Worm (Caenorhabditis elegans): ENCODE data around the gene degl-1.

Gene degl-1

DNA sequence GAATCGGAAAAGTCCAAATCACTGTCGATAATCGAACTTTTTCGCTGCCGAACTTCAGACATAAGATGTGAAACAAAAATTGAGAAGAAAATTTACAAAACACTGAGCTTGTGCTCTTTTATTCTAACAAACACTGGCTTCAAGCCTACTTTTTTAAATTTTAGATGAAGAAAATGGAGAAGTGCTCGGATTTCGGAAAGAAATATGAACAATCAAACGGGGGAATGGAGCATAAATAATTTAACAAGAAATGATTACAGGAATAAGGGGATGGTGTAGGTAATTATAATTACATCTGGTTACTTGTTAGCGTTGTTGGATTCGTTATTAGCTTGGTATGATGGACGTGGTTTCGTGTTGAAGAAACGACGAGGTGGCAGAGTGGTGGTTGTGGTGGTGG is at the start of gene degl-1:
TSS of gene degl-1 (minus strand) at position 101 of the 400 bp plus-strand sequence.
- TF ChIP-seq tra-4 (tag; optimal IDR thresholded peaks at IDR 0.05) (no peak), sea-1 (GFP tag; conservative IDR thresholded peaks at IDR 0.05) (no peak), ets-7 (tag; optimal IDR thresholded peaks at IDR 0.05) (no peak), B0310.2 (tag; optimal IDR thresholded peaks at IDR 0.05) (no peak), tbx-37 (GFP tag; conservative IDR thresholded peaks at IDR 0.05) (no peak), scrt-1 (GFP tag; IDR thresholded peaks at IDR 0.05) (no peak), hnd-1 (tag; optimal IDR thresholded peaks at IDR 0.05) (no peak), hmg-4 (GFP tag; optimal IDR thresholded peaks at IDR 0.05) (no peak), ceh-13 (GFP tag; optimal IDR thresholded peaks at IDR 0.05) (no peak), ama-1 (optimal IDR thresholded peaks at IDR 0.05) (no peak), hmbx-1 (tag; optimal IDR thresholded peaks at IDR 0.05) (no peak), ceh-36 (tag; optimal IDR thresholded peaks at IDR 0.05) (no peak), flt-1 (GFP tag; IDR thresholded peaks at IDR 0.05) (no peak), F13C5.2 (tag; optimal IDR thresholded peaks at IDR 0.05) (no peak)

ce11 chrIV:14816288-14816687 is 45.1 kb upstream of the degl-1 start, which contains the start of gene Y57G11C.46:
Y57G11C.46 (minus strand) TSS chrIV:14816388.
- no peak for TF ChIP-seq tra-4 (tag; optimal IDR thresholded peaks at IDR 0.05)
- TF ChIP-seq aly-1 (tag; optimal IDR thresholded peaks at IDR 0.05), result no peak
- TF ChIP-seq hmg-4 (GFP tag; optimal IDR thresholded peaks at IDR 0.05), result no peak
- no peak for TF ChIP-seq flt-1 (GFP tag; IDR thresholded peaks at IDR 0.05)
- no peak for TF ChIP-seq hnd-1 (tag; optimal IDR thresholded peaks at IDR 0.05)
- TF ChIP-seq tbx-11 (GFP tag; IDR thresholded peaks at IDR 0.05), result no peak
- TF ChIP-seq scrt-1 (GFP tag; IDR thresholded peaks at IDR 0.05), result no peak

DNA sequence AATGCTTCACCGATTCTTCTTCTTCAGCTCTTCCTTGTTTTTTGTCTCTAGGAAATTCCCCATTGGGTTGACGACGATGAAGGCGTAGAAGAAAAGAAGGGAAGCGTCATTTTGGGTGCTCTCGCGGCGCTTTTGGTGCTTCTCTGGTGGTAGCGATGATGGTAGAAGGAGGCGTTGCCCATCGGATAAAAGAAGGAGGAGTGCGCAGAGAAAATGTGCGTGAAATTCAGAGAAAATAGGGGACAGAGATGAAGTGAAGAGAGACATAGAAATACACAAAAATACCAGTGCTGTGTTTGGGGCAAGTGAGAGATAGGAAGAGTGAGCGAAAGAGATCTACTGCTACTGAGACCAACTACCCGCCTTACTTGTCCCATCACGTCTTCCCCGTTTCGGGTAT is 35.7 kb upstream of the degl-1 start, which contains the start of gene oig-5:
TSS of gene oig-5 (plus strand) at position 301 of the 400 bp plus-strand sequence.
- TF ChIP-seq tbx-11 (GFP tag; IDR thresholded peaks at IDR 0.05) (no peak), F13C5.2 (tag; optimal IDR thresholded peaks at IDR 0.05) (no peak), hnd-1 (tag; optimal IDR thresholded peaks at IDR 0.05) (no peak), ceh-13 (GFP tag; optimal IDR thresholded peaks at IDR 0.05) (no peak), tra-4 (tag; optimal IDR thresholded peaks at IDR 0.05) (no peak), pes-1 (GFP tag; IDR thresholded peaks at IDR 0.05) (no peak), ceh-36 (tag; optimal IDR thresholded peaks at IDR 0.05) (no peak), tbx-37 (GFP tag; conservative IDR thresholded peaks at IDR 0.05) (no peak), aly-1 (tag; optimal IDR thresholded peaks at IDR 0.05) (no peak), ets-7 (tag; optimal IDR thresholded peaks at IDR 0.05) (no peak), hmbx-1 (tag; optimal IDR thresholded peaks at IDR 0.05) (no peak), flt-1 (GFP tag; IDR thresholded peaks at IDR 0.05) (no peak), sea-1 (GFP tag; conservative IDR thresholded peaks at IDR 0.05) (no peak)

- TF ChIP-seq hmbx-1 (tag; optimal IDR thresholded peaks at IDR 0.05) (no peak), ama-1 (optimal IDR thresholded peaks at IDR 0.05) (no peak), aly-1 (tag; optimal IDR thresholded peaks at IDR 0.05) (no peak), tbx-11 (GFP tag; IDR thresholded peaks at IDR 0.05) (no peak), tbx-37 (GFP tag; conservative IDR thresholded peaks at IDR 0.05) (no peak), scrt-1 (GFP tag; IDR thresholded peaks at IDR 0.05) (no peak)
These were observed 31.1 kb upstream of the degl-1 start, which contains the start of gene Y57G11C.1142 for ce11 chrIV:14802316-14802715. Y57G11C.1142 (plus strand) TSS chrIV:14802616.

DNA sequence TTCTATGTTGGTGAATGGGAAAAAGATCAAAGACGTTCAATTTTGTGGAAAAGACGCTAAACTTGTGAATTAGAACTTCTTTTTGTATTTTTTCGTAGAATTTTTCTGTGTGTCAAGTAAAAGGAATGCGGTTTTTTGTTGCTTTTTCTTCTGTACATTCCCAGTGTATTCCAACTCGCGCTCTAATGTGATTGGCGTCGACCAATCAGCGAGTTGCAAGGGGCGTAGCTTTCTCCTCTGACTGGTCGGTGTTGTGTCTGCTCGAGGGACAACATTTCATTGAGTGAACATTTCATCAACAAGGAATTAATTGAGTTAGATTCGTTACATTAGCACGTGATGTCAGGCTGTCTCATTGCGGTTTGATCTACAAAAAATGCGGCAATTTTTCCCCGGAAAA is 29.7 kb upstream of the degl-1 start:
- no peak for TF ChIP-seq tbx-11 (GFP tag; IDR thresholded peaks at IDR 0.05)
- no peak for TF ChIP-seq hmg-4 (GFP tag; optimal IDR thresholded peaks at IDR 0.05)
- no peak for TF ChIP-seq ets-7 (tag; optimal IDR thresholded peaks at IDR 0.05)
- no peak for TF ChIP-seq scrt-1 (GFP tag; IDR thresholded peaks at IDR 0.05)
- no peak for TF ChIP-seq sea-1 (GFP tag; conservative IDR thresholded peaks at IDR 0.05)
- TF ChIP-seq flt-1 (GFP tag; IDR thresholded peaks at IDR 0.05), result no peak
- TF ChIP-seq F13C5.2 (tag; optimal IDR thresholded peaks at IDR 0.05), result no peak
- TF ChIP-seq tbx-37 (GFP tag; conservative IDR thresholded peaks at IDR 0.05), result no peak
- no peak for TF ChIP-seq hmbx-1 (tag; optimal IDR thresholded peaks at IDR 0.05)
- no peak for TF ChIP-seq hnd-1 (tag; optimal IDR thresholded peaks at IDR 0.05)
- no peak for TF ChIP-seq aly-1 (tag; optimal IDR thresholded peaks at IDR 0.05)
- no peak for TF ChIP-seq B0310.2 (tag; optimal IDR thresholded peaks at IDR 0.05)
- no peak for TF ChIP-seq ceh-36 (tag; optimal IDR thresholded peaks at IDR 0.05)
- no peak for TF ChIP-seq pes-1 (GFP tag; IDR thresholded peaks at IDR 0.05)
- no peak for TF ChIP-seq ama-1 (optimal IDR thresholded peaks at IDR 0.05)
- TF ChIP-seq tra-4 (tag; optimal IDR thresholded peaks at IDR 0.05), result no peak
- TF ChIP-seq ceh-13 (GFP tag; optimal IDR thresholded peaks at IDR 0.05), result no peak

DNA sequence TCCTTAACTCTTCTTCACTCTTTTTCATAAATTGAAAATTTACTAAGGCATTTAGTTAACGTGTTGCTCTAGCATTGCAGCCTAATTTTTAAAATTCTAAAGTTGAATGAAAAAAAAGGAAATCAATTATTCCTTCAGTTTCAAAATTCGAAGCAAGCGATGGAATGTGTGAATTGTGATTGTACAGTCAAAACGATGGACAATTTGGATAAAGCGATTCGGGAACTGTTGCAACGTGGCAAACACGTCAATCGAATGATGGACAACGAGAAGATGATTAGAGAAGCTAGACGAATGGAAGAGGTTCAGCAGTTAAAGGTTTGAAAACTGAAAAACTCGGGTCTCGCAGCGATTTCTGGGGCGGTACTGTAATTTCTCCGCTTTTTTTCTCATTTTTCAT is 28.0 kb upstream of the degl-1 start, which contains the start of gene Y57G11C.14:
TSS of gene Y57G11C.14 (plus strand) at position 126 of the 400 bp plus-strand sequence.
- no peak for TF ChIP-seq ets-7 (tag; optimal IDR thresholded peaks at IDR 0.05)
- TF ChIP-seq aly-1 (tag; optimal IDR thresholded peaks at IDR 0.05), result no peak
- TF ChIP-seq tbx-37 (GFP tag; conservative IDR thresholded peaks at IDR 0.05), result no peak
- no peak for TF ChIP-seq hmg-4 (GFP tag; optimal IDR thresholded peaks at IDR 0.05)
- TF ChIP-seq tbx-11 (GFP tag; IDR thresholded peaks at IDR 0.05), result no peak
- no peak for TF ChIP-seq scrt-1 (GFP tag; IDR thresholded peaks at IDR 0.05)
- no peak for TF ChIP-seq hnd-1 (tag; optimal IDR thresholded peaks at IDR 0.05)
- no peak for TF ChIP-seq ama-1 (optimal IDR thresholded peaks at IDR 0.05)
- no peak for TF ChIP-seq sea-1 (GFP tag; conservative IDR thresholded peaks at IDR 0.05)

ce11 chrIV:14797849-14798248 is 26.6 kb upstream of the degl-1 start, which contains the start of gene arl-8:
arl-8 (plus strand) TSS chrIV:14798149.
- TF ChIP-seq flt-1 (GFP tag; IDR thresholded peaks at IDR 0.05), result no peak
- TF ChIP-seq tbx-11 (GFP tag; IDR thresholded peaks at IDR 0.05), result no peak
- TF ChIP-seq B0310.2 (tag; optimal IDR thresholded peaks at IDR 0.05), result no peak
- no peak for TF ChIP-seq hmbx-1 (tag; optimal IDR thresholded peaks at IDR 0.05)

ce11 chrIV:14797354-14797753 is 26.1 kb upstream of the degl-1 start, which contains the start of the genes Y57G11C.1147 and nuo-3:
Y57G11C.1147 (minus strand) TSS chrIV:14797514.
nuo-3 (minus strand) TSS chrIV:14797544.
- TF ChIP-seq sea-1 (GFP tag; conservative IDR thresholded peaks at IDR 0.05) (no peak), tbx-37 (GFP tag; conservative IDR thresholded peaks at IDR 0.05) (no peak), ets-7 (tag; optimal IDR thresholded peaks at IDR 0.05) (no peak), tra-4 (tag; optimal IDR thresholded peaks at IDR 0.05) (no peak), scrt-1 (GFP tag; IDR thresholded peaks at IDR 0.05) (no peak), ceh-36 (tag; optimal IDR thresholded peaks at IDR 0.05) (no peak), flt-1 (GFP tag; IDR thresholded peaks at IDR 0.05) (no peak), aly-1 (tag; optimal IDR thresholded peaks at IDR 0.05) (no peak), pes-1 (GFP tag; IDR thresholded peaks at IDR 0.05) (no peak), ceh-13 (GFP tag; optimal IDR thresholded peaks at IDR 0.05) (no peak), hmbx-1 (tag; optimal IDR thresholded peaks at IDR 0.05) (no peak), F13C5.2 (tag; optimal IDR thresholded peaks at IDR 0.05) (no peak), hnd-1 (tag; optimal IDR thresholded peaks at IDR 0.05) (no peak), hmg-4 (GFP tag; optimal IDR thresholded peaks at IDR 0.05) (no peak), B0310.2 (tag; optimal IDR thresholded peaks at IDR 0.05) (no peak), ama-1 (optimal IDR thresholded peaks at IDR 0.05) (no peak), tbx-11 (GFP tag; IDR thresholded peaks at IDR 0.05) (no peak)
